Worm (Caenorhabditis elegans) whole organism, L1 larva: Measurements from ENCODE around the gene sri-28.

Experiments used
- aha-1 ChIP-seq: fragments of 150-350 bp; optimal IDR thresholded peaks from 2 replicates; lab custom pipeline; 2014; ENCODE audit warnings: missing biosample characterization, missing genetic modification characterization
- blmp-1 ChIP-seq: fragments of 150-350 bp; optimal IDR thresholded peaks from 2 replicates; lab custom pipeline; 2014; ENCODE audit warnings: missing biosample characterization, missing genetic modification characterization
- efl-1 ChIP-seq, 4 experiments: fragments of 150-350 bp; optimal IDR thresholded peaks in 3 of 4; peaks in 1 of 4; 1 replicate in 1 of 4; 2 replicates in 3 of 4; lab custom pipeline; 2014; ENCODE audit warnings: missing biosample characterization in 2 of 4, missing genetic modification characterization in 2 of 4, missing genetic modification reagents in 2 of 4
- egl-13 ChIP-seq: sonication (generic microtip); optimal IDR thresholded peaks from 2 replicates; lab custom pipeline; 2016; ENCODE audit warnings: missing genotype, missing genetic modification reagents, missing genetic modification characterization, missing compliant biosample characterization
- elt-2 ChIP-seq: sonication (generic microtip); optimal IDR thresholded peaks from 2 replicates; lab custom pipeline; 2016; ENCODE audit warnings: missing genetic modification characterization, mild to moderate bottlenecking, inconsistent platforms, missing compliant biosample characterization, missing genetic modification reagents
- fos-1 ChIP-seq: fragments of 150-350 bp; optimal IDR thresholded peaks from 2 replicates; lab custom pipeline; 2014; ENCODE audit warnings: missing biosample characterization, missing genetic modification characterization
- hpl-2 ChIP-seq: fragments of 150-350 bp; optimal IDR thresholded peaks from 2 replicates; lab custom pipeline; 2014; ENCODE audit warnings: missing biosample characterization, missing genetic modification reagents, missing genetic modification characterization
- lin-13 ChIP-seq: fragments of 150-350 bp; optimal IDR thresholded peaks from 2 replicates; lab custom pipeline; 2014; ENCODE audit warnings: missing biosample characterization, missing genetic modification reagents, missing genetic modification characterization
- mdl-1 ChIP-seq, 2 experiments: fragments of 150-350 bp; optimal IDR thresholded peaks; 2 replicates each; lab custom pipeline; 2014 to 2017; ENCODE audit warnings: missing biosample characterization in 2 of 2, missing genetic modification characterization in 2 of 2, inconsistent platforms in 1 of 2
- nhr-237 ChIP-seq: fragments of 150-350 bp; optimal IDR thresholded peaks from 2 replicates; lab custom pipeline; 2014; ENCODE audit warnings: missing biosample characterization, missing genetic modification characterization
- snu-23 ChIP-seq: sonication (generic microtip); optimal IDR thresholded peaks from 2 replicates; lab custom pipeline; 2016; ENCODE audit warnings: missing genetic modification characterization, missing compliant biosample characterization
- sptf-1 ChIP-seq: fragments of 150-350 bp; optimal IDR thresholded peaks from 2 replicates; lab custom pipeline; 2014; ENCODE audit warnings: missing biosample characterization, missing genetic modification characterization
- ztf-11 ChIP-seq, 2 experiments: sonication (generic microtip); optimal IDR thresholded peaks; 2 replicates each; lab custom pipeline; 2016 to 2017; ENCODE audit warnings: missing genetic modification characterization in 2 of 2, missing biosample characterization in 1 of 2, missing compliant biosample characterization in 1 of 2

ce11 chrII:3056266-3056872, 7.9 kb downstream of the sri-28 start, which contains the start of gene lin-8:
- TF ChIP-seq lin-13 (no peak), mdl-1 (tag; optimal IDR thresholded peaks at IDR 0.05; lab: Kevin White, UChicago) (no peak), sptf-1 (tag; lab: Kevin White, UChicago) (no peak), nhr-237 (no peak), efl-1 (optimal IDR thresholded peaks at IDR 0.05; lab: Kevin White, UChicago) (no peak), efl-1 (GFP tag; optimal IDR thresholded peaks at IDR 0.05 in 1 of 2; lab: Kevin White, UChicago) (no peak), fos-1 (tag; lab: Kevin White, UChicago) (no peak), aha-1 (tag; lab: Kevin White, UChicago) (no peak), ztf-11 (tag; optimal IDR thresholded peaks at IDR 0.05; lab: Kevin White, UChicago) (no peak), hpl-2 (GFP tag; lab: Kevin White, UChicago) (no peak), blmp-1 (tag; lab: Kevin White, UChicago) (no peak), elt-2 (tag; lab: Kevin White, UChicago) (no peak), snu-23 (GFP tag; lab: Kevin White, UChicago) (no peak), egl-13 (tag; lab: Kevin White, UChicago) (no peak)
